Worm (Caenorhabditis elegans): ENCODE results near the gene srw-61.

srw-61 gene

ce11 chrIV:16203373-16203772, 35.1 kb downstream of the srw-61 start:
- TF ChIP-seq tra-4 (tag; optimal IDR thresholded peaks at IDR 0.05) = no peak
- no peak for TF ChIP-seq tbx-37 (GFP tag; conservative IDR thresholded peaks at IDR 0.05)

DNA sequence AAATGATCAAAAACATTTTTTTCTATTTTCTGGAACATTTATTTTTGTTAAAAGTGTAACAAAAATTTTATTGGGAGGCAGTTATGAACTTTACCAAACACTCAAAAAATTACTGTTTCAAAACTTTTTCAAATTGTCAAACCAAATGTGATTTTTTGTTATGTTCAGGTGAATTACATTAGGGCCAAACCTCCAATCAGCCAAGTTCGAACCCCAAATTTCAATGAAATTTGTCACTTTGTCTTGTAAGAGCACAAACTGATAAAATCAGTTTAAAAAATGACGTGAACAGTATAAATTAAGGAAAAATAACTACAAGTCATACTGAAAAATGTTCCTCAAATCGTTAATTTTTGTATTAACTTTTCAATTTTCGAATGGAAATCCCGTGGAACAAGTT, 36.4 kb downstream of the srw-61 start, which contains the start of gene H25K10.1:
H25K10.1 (plus strand) TSS at position 301 of the 400 bp plus-strand sequence.
- TF ChIP-seq F13C5.2 (tag; optimal IDR thresholded peaks at IDR 0.05) = no peak
- TF ChIP-seq tbx-11 (GFP tag; IDR thresholded peaks at IDR 0.05) = no peak
- TF ChIP-seq sea-1 (GFP tag; conservative IDR thresholded peaks at IDR 0.05) = no peak
- no peak for TF ChIP-seq B0310.2 (tag; optimal IDR thresholded peaks at IDR 0.05)

DNA sequence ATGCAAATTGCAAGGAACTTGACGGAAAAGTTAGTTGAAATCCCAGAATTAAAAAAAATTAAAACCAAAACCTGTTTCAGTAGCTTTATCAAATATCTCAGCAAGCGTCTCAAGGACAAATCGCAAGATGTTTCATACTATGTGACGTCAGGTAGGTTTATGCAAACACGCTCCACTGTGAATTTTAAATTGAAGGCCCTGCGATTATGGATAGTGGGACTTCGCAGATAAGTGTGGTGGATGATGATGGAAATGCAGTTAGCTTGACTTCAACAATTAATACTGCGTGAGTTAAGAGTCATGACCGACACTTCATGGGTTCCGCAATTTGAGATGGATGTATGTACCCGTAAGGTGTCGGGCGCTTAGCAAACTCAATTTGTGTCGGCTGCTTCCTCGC, 38.6 kb downstream of the srw-61 start:
- no peak for TF ChIP-seq tra-4 (tag; optimal IDR thresholded peaks at IDR 0.05)
- TF ChIP-seq ets-7 (tag; optimal IDR thresholded peaks at IDR 0.05) = no peak
- TF ChIP-seq ceh-13 (GFP tag; optimal IDR thresholded peaks at IDR 0.05) = no peak
- TF ChIP-seq B0310.2 (tag; optimal IDR thresholded peaks at IDR 0.05) = no peak
- no peak for TF ChIP-seq pes-1 (GFP tag; IDR thresholded peaks at IDR 0.05)
- no peak for TF ChIP-seq aly-1 (tag; optimal IDR thresholded peaks at IDR 0.05)
- TF ChIP-seq tbx-37 (GFP tag; conservative IDR thresholded peaks at IDR 0.05) = no peak
- TF ChIP-seq hmbx-1 (tag; optimal IDR thresholded peaks at IDR 0.05) = no peak

- TF ChIP-seq aly-1 (tag; optimal IDR thresholded peaks at IDR 0.05) (no peak), tra-4 (tag; optimal IDR thresholded peaks at IDR 0.05) (no peak)
These were observed 41.7 kb downstream of the srw-61 start, which contains the start of gene Y7A9A.1 for ce11 chrIV:16196717-16197116. Y7A9A.1 (plus strand) TSS chrIV:16197017.

ce11 chrIV:16192754-16193153, 45.7 kb downstream of the srw-61 start:
- TF ChIP-seq tbx-11 (GFP tag; IDR thresholded peaks at IDR 0.05) (no peak), tbx-37 (GFP tag; conservative IDR thresholded peaks at IDR 0.05) (no peak), hmbx-1 (tag; optimal IDR thresholded peaks at IDR 0.05) (no peak), ceh-13 (GFP tag; optimal IDR thresholded peaks at IDR 0.05) (no peak), B0310.2 (tag; optimal IDR thresholded peaks at IDR 0.05) (no peak), pes-1 (GFP tag; IDR thresholded peaks at IDR 0.05) (no peak), aly-1 (tag; optimal IDR thresholded peaks at IDR 0.05) (no peak), F13C5.2 (tag; optimal IDR thresholded peaks at IDR 0.05) (no peak), ceh-36 (tag; optimal IDR thresholded peaks at IDR 0.05) (no peak)

DNA sequence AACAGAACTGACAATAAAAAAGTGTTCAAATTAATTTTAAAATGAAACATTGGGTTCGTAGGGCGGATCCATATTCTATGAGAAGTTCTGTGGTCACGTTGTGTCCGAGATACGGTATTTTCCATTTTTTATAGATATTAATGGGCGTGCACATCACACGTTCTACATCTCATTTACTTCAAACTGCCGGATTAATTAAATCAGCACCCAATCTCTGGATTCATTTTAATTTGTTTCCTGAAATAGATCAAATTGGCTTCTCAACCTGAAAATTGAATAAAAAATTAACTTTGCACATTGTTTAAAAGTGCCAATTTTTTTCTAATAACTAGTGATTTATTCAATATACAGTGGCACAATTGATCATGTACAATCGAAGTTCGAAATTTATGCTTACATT, 46.9 kb downstream of the srw-61 start:
- TF ChIP-seq aly-1 (tag; optimal IDR thresholded peaks at IDR 0.05) (no peak), sea-1 (GFP tag; conservative IDR thresholded peaks at IDR 0.05) (no peak), hmbx-1 (tag; optimal IDR thresholded peaks at IDR 0.05) (no peak), scrt-1 (GFP tag; IDR thresholded peaks at IDR 0.05) (no peak), B0310.2 (tag; optimal IDR thresholded peaks at IDR 0.05) (no peak), F13C5.2 (tag; optimal IDR thresholded peaks at IDR 0.05) (no peak), tbx-11 (GFP tag; IDR thresholded peaks at IDR 0.05) (no peak), flt-1 (GFP tag; IDR thresholded peaks at IDR 0.05) (no peak), ceh-13 (GFP tag; optimal IDR thresholded peaks at IDR 0.05) (no peak), ceh-36 (tag; optimal IDR thresholded peaks at IDR 0.05) (no peak), hmg-4 (GFP tag; optimal IDR thresholded peaks at IDR 0.05) (no peak), tbx-37 (GFP tag; conservative IDR thresholded peaks at IDR 0.05) (no peak), ets-7 (tag; optimal IDR thresholded peaks at IDR 0.05) (no peak), ama-1 (optimal IDR thresholded peaks at IDR 0.05) (no peak), tra-4 (tag; optimal IDR thresholded peaks at IDR 0.05) (no peak), pes-1 (GFP tag; IDR thresholded peaks at IDR 0.05) (no peak), hnd-1 (tag; optimal IDR thresholded peaks at IDR 0.05) (no peak)

All from whole organism, early embryonic.